Worm (Caenorhabditis elegans) whole organism, L1 larva: Measurements from ENCODE around the gene rnp-4.

Experiments used
- ceh-63 ChIP-seq: fragments of 200-800 bp; sonication (Bioruptor generic); optimal IDR thresholded peaks from 2 replicates; lab custom pipeline; 2018; ENCODE audit warnings: mild to moderate bottlenecking, missing genetic modification characterization, missing compliant biosample characterization
- dsc-1 ChIP-seq: sonication (generic microtip); optimal IDR thresholded peaks from 2 replicates; lab custom pipeline; 2016; ENCODE audit warnings: mild to moderate bottlenecking, missing genetic modification characterization, missing compliant biosample characterization
- egl-27 ChIP-seq, 2 experiments: fragments of 150-350 bp in 1 of 2; sonication (generic microtip); optimal IDR thresholded peaks; 3 replicates each; lab custom pipeline; 2017 to 2018; ENCODE audit warnings: missing biosample characterization in 2 of 2, missing genetic modification characterization in 2 of 2, missing genetic modification reagents in 2 of 2
- elt-3 ChIP-seq, 6 experiments: fragments of 150-350 bp in 1 of 6; sonication (generic microtip); optimal IDR thresholded peaks; 2 replicates each; lab custom pipeline; 2017 to 2018; ENCODE audit warnings: missing biosample characterization in 6 of 6, missing genetic modification characterization in 6 of 6, inconsistent platforms in 1 of 6
- fos-1 ChIP-seq: fragments of 150-350 bp; optimal IDR thresholded peaks from 2 replicates; lab custom pipeline; 2014; ENCODE audit warnings: missing biosample characterization, missing genetic modification characterization
- lin-15B ChIP-seq: fragments of 150-350 bp; sonication (generic microtip); optimal IDR thresholded peaks from 3 replicates; lab custom pipeline; 2014; ENCODE audit warnings: missing biosample characterization, missing genetic modification characterization
- mep-1 ChIP-seq: fragments of 150-350 bp; optimal IDR thresholded peaks from 2 replicates; lab custom pipeline; 2014; ENCODE audit warnings: missing biosample characterization, missing genetic modification characterization
- nhr-19 ChIP-seq: fragments of 200-800 bp; sonication (Bioruptor generic); conservative IDR thresholded peaks from 2 replicates; pipeline ENCODE4 v1.3.6; 2022; ENCODE audit warnings: missing genetic modification characterization, missing compliant biosample characterization
- pqm-1 ChIP-seq: sonication (generic microtip); optimal IDR thresholded peaks from 3 replicates; lab custom pipeline; 2017; ENCODE audit warnings: missing biosample characterization, missing genetic modification characterization
- skn-1 ChIP-seq: fragments of 150-350 bp; optimal IDR thresholded peaks from 2 replicates; lab custom pipeline; 2014; ENCODE audit warnings: missing biosample characterization, missing genetic modification characterization
- unc-62 ChIP-seq: fragments of 150-350 bp; optimal IDR thresholded peaks from 2 replicates; lab custom pipeline; 2014; ENCODE audit warnings: missing biosample characterization, missing genetic modification reagents, missing genetic modification characterization

ce11 chrIII:4428797-4429196 is 22.7 kb downstream of the rnp-4 start:
- TF ChIP-seq fos-1 (tag; lab: Kevin White, UChicago) (no peak), unc-62 (no peak), lin-15B (tag; lab: Kevin White, UChicago) (no peak), egl-27 (tag; optimal IDR thresholded peaks at IDR 0.05; lab: Kevin White, UChicago) (no peak), elt-3 (tag; optimal IDR thresholded peaks at IDR 0.05; lab: Kevin White, UChicago) (no peak), dsc-1 (no peak), skn-1 (tag; lab: Kevin White, UChicago) (no peak), ceh-63 (GFP tag; lab: Kevin White, UChicago) (no peak), nhr-19 (GFP tag; lab: Robert Waterston, UW) (no peak), pqm-1 (tag; lab: Kevin White, UChicago) (no peak), mep-1 (tag; lab: Kevin White, UChicago) (no peak)
